Worm (Caenorhabditis elegans) whole organism, L4 larva: ENCODE measurements around the gene R07A4.3.
A peak's percentile ranks its signal among the peaks of the same experiment; 100 is the strongest.

ENCODE experiments used
- F37D6.2 ChIP-seq: sonication (generic microtip); optimal IDR thresholded peaks from 2 replicates; lab custom pipeline; 2016; ENCODE audit warnings: mild to moderate bottlenecking, missing genetic modification characterization, missing compliant biosample characterization
- F44E2.7 ChIP-seq: fragments of 200-800 bp; sonication (Bioruptor generic); IDR thresholded peaks from 2 replicates; pipeline ENCODE4 v2.1.2; 2022; ENCODE audit warnings: missing genetic modification characterization, missing compliant biosample characterization
- T20F7.1 ChIP-seq: fragments of 200-800 bp; sonication (Bioruptor generic); optimal IDR thresholded peaks from 2 replicates; lab custom pipeline; 2018; ENCODE audit warnings: mild to moderate bottlenecking, missing genetic modification characterization, missing compliant biosample characterization
- Y105C5A.15 ChIP-seq: fragments of 200-800 bp; sonication (Bioruptor generic); IDR thresholded peaks from 2 replicates; pipeline ENCODE4 v1.3.6; 2022; ENCODE audit warnings: missing genetic modification characterization, missing compliant biosample characterization
- ZK546.5 ChIP-seq, 2 experiments: sonication (generic microtip); optimal IDR thresholded peaks; 2 replicates each; lab custom pipeline; 2017; ENCODE audit warnings: missing biosample characterization in 2 of 2, missing genetic modification characterization in 2 of 2
- attf-4 ChIP-seq: sonication (generic microtip); optimal IDR thresholded peaks from 3 replicates; lab custom pipeline; 2017; ENCODE audit warnings: missing biosample characterization, missing genetic modification characterization
- ceh-20 ChIP-seq: fragments of 200-800 bp; sonication (Bioruptor generic); IDR thresholded peaks from 2 replicates; pipeline ENCODE4 v1.3.6; 2022; ENCODE audit warnings: missing genetic modification reagents, missing genetic modification characterization, missing compliant biosample characterization
- ceh-44 ChIP-seq: fragments of 200-800 bp; sonication (Bioruptor generic); IDR thresholded peaks from 2 replicates; pipeline ENCODE4 v1.3.6; 2022; ENCODE audit warnings: missing genetic modification reagents, missing genetic modification characterization, missing compliant biosample characterization
- cey-2 ChIP-seq: sonication (generic microtip); optimal IDR thresholded peaks from 3 replicates; lab custom pipeline; 2017; ENCODE audit warnings: missing genetic modification characterization, mild to moderate bottlenecking, missing compliant biosample characterization, antibody characterized with exemption, borderline replicate concordance; ENCODE audit not compliant: insufficient read depth
- ctbp-1 ChIP-seq: fragments of 200-800 bp; sonication (Bioruptor generic); IDR thresholded peaks from 2 replicates; pipeline ENCODE4 v1.3.6; 2022; ENCODE audit warnings: missing genetic modification reagents, missing genetic modification characterization, missing compliant biosample characterization
- daf-16 ChIP-seq, 3 experiments: sonication (generic microtip); optimal IDR thresholded peaks; 2 replicates each; lab custom pipeline; 2016 to 2017; ENCODE audit warnings: missing genetic modification characterization in 3 of 3, missing genetic modification reagents in 3 of 3, mild to moderate bottlenecking in 2 of 3, missing compliant biosample characterization in 2 of 3, missing biosample characterization in 1 of 3, moderate library complexity in 1 of 3
- dmd-6 ChIP-seq: fragments of 200-800 bp; sonication (Bioruptor generic); IDR thresholded peaks from 2 replicates; pipeline ENCODE4 v1.3.6; 2022; ENCODE audit warnings: missing genetic modification reagents, missing genetic modification characterization, missing compliant biosample characterization
- dmd-9 ChIP-seq: fragments of 200-800 bp; sonication (Bioruptor generic); IDR thresholded peaks from 2 replicates; pipeline ENCODE4 v1.3.6; 2022; ENCODE audit warnings: missing genetic modification reagents, missing genetic modification characterization, missing compliant biosample characterization
- dpl-1 ChIP-seq: fragments of 150-350 bp; optimal IDR thresholded peaks from 2 replicates; lab custom pipeline; 2014; ENCODE audit warnings: missing biosample characterization, missing genetic modification reagents, missing genetic modification characterization
- egl-43 ChIP-seq: fragments of 200-800 bp; sonication (Bioruptor generic); IDR thresholded peaks from 2 replicates; pipeline ENCODE4 v1.3.6; 2022; ENCODE audit warnings: missing genetic modification reagents, missing genetic modification characterization, missing compliant biosample characterization
- fkh-10 ChIP-seq: fragments of 150-350 bp; optimal IDR thresholded peaks from 2 replicates; lab custom pipeline; 2014; ENCODE audit warnings: missing biosample characterization, missing genetic modification reagents, missing genetic modification characterization
- fos-1 ChIP-seq: fragments of 150-350 bp; optimal IDR thresholded peaks from 2 replicates; lab custom pipeline; 2014; ENCODE audit warnings: missing biosample characterization, missing genetic modification characterization
- gei-8 ChIP-seq: fragments of 200-800 bp; sonication (Bioruptor generic); optimal IDR thresholded peaks from 2 replicates; lab custom pipeline; 2018; ENCODE audit warnings: mild to moderate bottlenecking, missing genetic modification characterization, missing compliant biosample characterization
- hif-1 ChIP-seq, 2 experiments: sonication (generic microtip); optimal IDR thresholded peaks; 2 replicates each; lab custom pipeline; 2016 to 2017; ENCODE audit warnings: missing compliant biosample characterization in 2 of 2, missing genetic modification characterization in 2 of 2, missing genetic modification reagents in 2 of 2, missing genotype in 2 of 2, mild to moderate bottlenecking in 1 of 2
- hlh-11 ChIP-seq: fragments of 200-800 bp; sonication (Bioruptor generic); optimal IDR thresholded peaks from 2 replicates; lab custom pipeline; 2018; ENCODE audit warnings: mild to moderate bottlenecking, missing genetic modification characterization, missing compliant biosample characterization
- hlh-30 ChIP-seq: sonication (generic microtip); optimal IDR thresholded peaks from 2 replicates; lab custom pipeline; 2017; ENCODE audit warnings: antibody characterized with exemption, mild to moderate bottlenecking, missing genetic modification characterization, missing compliant biosample characterization; ENCODE audit not compliant: insufficient read depth
- hmg-1.1 ChIP-seq: fragments of 200-800 bp; sonication (Bioruptor generic); IDR thresholded peaks from 2 replicates; pipeline ENCODE4 v1.3.6; 2022; ENCODE audit warnings: missing genetic modification reagents, missing genetic modification characterization, missing compliant biosample characterization
- jun-1 ChIP-seq: fragments of 150-350 bp; optimal IDR thresholded peaks from 2 replicates; lab custom pipeline; 2014; ENCODE audit warnings: missing biosample characterization, missing genetic modification reagents, missing genetic modification characterization
- lin-1 ChIP-seq: fragments of 200-800 bp; sonication (Bioruptor generic); IDR thresholded peaks from 2 replicates; pipeline ENCODE4 v1.3.6; 2022; ENCODE audit warnings: missing genetic modification reagents, missing genetic modification characterization, missing compliant biosample characterization
- lin-13 ChIP-seq: fragments of 150-350 bp; optimal IDR thresholded peaks from 2 replicates; lab custom pipeline; 2014; ENCODE audit warnings: missing biosample characterization, missing genetic modification reagents, missing genetic modification characterization
- lin-39 ChIP-seq: fragments of 150-350 bp; optimal IDR thresholded peaks from 2 replicates; lab custom pipeline; 2014; ENCODE audit warnings: missing biosample characterization, missing genetic modification reagents, missing genetic modification characterization
- lsy-2 ChIP-seq, 2 experiments: fragments of 150-350 bp in 1 of 2; sonication (generic microtip) in 1 of 2; optimal IDR thresholded peaks; 2 replicates each; lab custom pipeline; 2014 to 2017; ENCODE audit warnings: missing biosample characterization in 2 of 2, missing genetic modification characterization in 2 of 2
- madf-9 ChIP-seq: fragments of 200-800 bp; sonication (Bioruptor generic); conservative IDR thresholded peaks from 2 replicates; pipeline ENCODE4 v1.3.6; 2022; ENCODE audit warnings: missing genetic modification reagents, missing genetic modification characterization, missing compliant biosample characterization
- mdl-1 ChIP-seq, 2 experiments: fragments of 150-350 bp in 1 of 2; sonication (generic microtip) in 1 of 2; optimal IDR thresholded peaks; 2 replicates each; lab custom pipeline; 2014 to 2017; ENCODE audit warnings: missing biosample characterization in 2 of 2, missing genetic modification characterization in 2 of 2
- mes-2 ChIP-seq: sonication (generic microtip); optimal IDR thresholded peaks from 2 replicates; lab custom pipeline; 2016; ENCODE audit warnings: missing genotype, mild to moderate bottlenecking, missing genetic modification characterization, missing compliant biosample characterization; ENCODE audit not compliant: poor library complexity, severe bottlenecking
- mxl-2 ChIP-seq: fragments of 200-800 bp; sonication (Bioruptor generic); conservative IDR thresholded peaks from 2 replicates; pipeline ENCODE4 v1.3.6; 2022; ENCODE audit warnings: missing genetic modification reagents, missing genetic modification characterization, missing compliant biosample characterization
- mxl-3 ChIP-seq: fragments of 200-800 bp; sonication (Bioruptor generic); optimal IDR thresholded peaks from 2 replicates; lab custom pipeline; 2018; ENCODE audit warnings: mild to moderate bottlenecking, missing genetic modification characterization, missing compliant biosample characterization
- nhr-10 ChIP-seq: fragments of 150-350 bp; optimal IDR thresholded peaks from 2 replicates; lab custom pipeline; 2014; ENCODE audit warnings: missing biosample characterization, missing genetic modification characterization
- nhr-102 ChIP-seq: sonication (generic microtip); optimal IDR thresholded peaks from 2 replicates; lab custom pipeline; 2016; ENCODE audit warnings: mild to moderate bottlenecking, missing genetic modification characterization, moderate library complexity, missing compliant biosample characterization
- nhr-25 ChIP-seq: sonication (generic microtip); optimal IDR thresholded peaks from 2 replicates; lab custom pipeline; 2017; ENCODE audit warnings: missing genetic modification characterization, mild to moderate bottlenecking, missing compliant biosample characterization, antibody characterized with exemption, moderate library complexity, borderline replicate concordance; ENCODE audit not compliant: insufficient read depth
- nhr-48 ChIP-seq: sonication (generic microtip); optimal IDR thresholded peaks from 2 replicates; lab custom pipeline; 2016; ENCODE audit warnings: mild to moderate bottlenecking, missing genetic modification characterization, missing compliant biosample characterization
- pha-4 ChIP-seq, 2 experiments: fragments of 150-350 bp in 1 of 2; fragments of 200-800 bp in 1 of 2; sonication (Bioruptor generic) in 1 of 2; IDR thresholded peaks in 1 of 2; optimal IDR thresholded peaks in 1 of 2; 2 replicates each; pipeline versions ENCODE4 v1.3.6 to Lab custom; 2014 to 2022; ENCODE audit warnings: missing genetic modification characterization in 2 of 2, missing genetic modification reagents in 2 of 2, missing biosample characterization in 1 of 2, missing compliant biosample characterization in 1 of 2
- rbr-2 ChIP-seq: sonication (generic microtip); optimal IDR thresholded peaks from 2 replicates; lab custom pipeline; 2016; ENCODE audit warnings: missing genotype, missing genetic modification characterization, missing compliant biosample characterization
- saeg-2 ChIP-seq: fragments of 200-800 bp; sonication (Bioruptor generic); IDR thresholded peaks from 2 replicates; pipeline ENCODE4 v1.3.6; 2022; ENCODE audit warnings: missing genetic modification reagents, missing genetic modification characterization, missing compliant biosample characterization
- set-16 ChIP-seq: fragments of 200-800 bp; sonication (Bioruptor generic); IDR thresholded peaks from 2 replicates; pipeline ENCODE4 v1.3.6; 2022; ENCODE audit warnings: missing genetic modification reagents, missing genetic modification characterization, missing compliant biosample characterization
- spr-1 ChIP-seq: sonication (generic microtip); optimal IDR thresholded peaks from 2 replicates; lab custom pipeline; 2016; ENCODE audit warnings: mild to moderate bottlenecking, missing genetic modification characterization, missing compliant biosample characterization
- tag-97 ChIP-seq: fragments of 200-800 bp; sonication (Bioruptor generic); IDR thresholded peaks from 2 replicates; pipeline ENCODE4 v1.3.6; 2022; ENCODE audit warnings: missing genetic modification characterization, missing compliant biosample characterization
- unc-62 ChIP-seq, 3 experiments: fragments of 150-350 bp in 1 of 3; sonication (generic microtip); optimal IDR thresholded peaks in 2 of 3; peaks in 1 of 3; 1 replicate in 1 of 3; 2 replicates in 2 of 3; lab custom pipeline; 2014 to 2017; ENCODE audit warnings: missing biosample characterization in 3 of 3, missing genetic modification characterization in 3 of 3, missing genetic modification reagents in 3 of 3, missing genotype in 1 of 3
- zag-1 ChIP-seq: fragments of 150-350 bp; optimal IDR thresholded peaks from 2 replicates; lab custom pipeline; 2014; ENCODE audit warnings: missing biosample characterization, missing genetic modification characterization
- zip-2 ChIP-seq: fragments of 150-350 bp; optimal IDR thresholded peaks from 2 replicates; lab custom pipeline; 2014; ENCODE audit warnings: missing biosample characterization, missing genetic modification characterization
- ztf-7 ChIP-seq: fragments of 150-350 bp; optimal IDR thresholded peaks from 2 replicates; lab custom pipeline; 2014; ENCODE audit warnings: missing biosample characterization, missing genetic modification characterization

Gene R07A4.3

DNA sequence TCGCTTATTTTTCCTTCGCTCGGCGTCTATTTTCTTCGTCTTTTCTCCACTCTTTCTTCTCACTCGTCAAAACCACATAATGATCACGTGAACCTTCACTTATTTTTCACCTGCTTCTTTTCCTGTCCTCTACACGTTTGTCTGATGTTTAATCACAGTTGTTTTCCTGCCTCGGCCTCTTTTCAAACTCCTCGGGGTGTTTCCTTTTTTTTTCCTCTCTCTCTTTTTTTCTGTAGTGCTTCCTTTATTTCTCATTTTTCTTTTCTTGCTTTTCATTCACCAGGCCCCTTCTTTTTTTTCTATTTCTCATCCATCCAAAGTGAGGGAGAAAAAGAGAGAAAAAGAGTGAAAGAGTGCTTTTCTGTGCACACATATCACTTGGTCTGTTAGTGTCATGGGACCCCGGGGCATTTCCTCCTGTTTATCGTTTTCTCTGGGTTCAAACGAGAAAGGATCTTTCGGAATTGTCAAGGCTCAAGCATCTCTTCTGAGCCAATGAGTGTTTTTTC, 17.5 kb downstream of the R07A4.3 start (continued):
- TF ChIP-seq lin-39: peak; percentile 71
- peak; percentile 62 to 91 for TF ChIP-seq mdl-1 (tag; optimal IDR thresholded peaks at IDR 0.05; lab: Kevin White, UChicago)
- TF ChIP-seq F37D6.2 (tag; lab: Kevin White, UChicago): peak; percentile 66
- TF ChIP-seq lin-13 (GFP tag; lab: Kevin White, UChicago): peak; percentile 46
- peak; percentile 70 for TF ChIP-seq nhr-10 (tag; lab: Kevin White, UChicago)
- TF ChIP-seq ctbp-1 (GFP tag; lab: Robert Waterston, UW): peak; percentile 87
- peak; percentile 93 for TF ChIP-seq nhr-48 (tag; lab: Kevin White, UChicago)
- TF ChIP-seq nhr-102: peak; percentile 29
- peak; percentile 73 for TF ChIP-seq mxl-3 (GFP tag; lab: Kevin White, UChicago)
- peak; percentile 46 for TF ChIP-seq T20F7.1 (GFP tag; lab: Kevin White, UChicago)
- peak; percentile 48 for TF ChIP-seq zip-2 (tag; lab: Kevin White, UChicago)
- peak; percentile 92 for TF ChIP-seq ceh-20 (GFP tag; lab: Robert Waterston, UW)
- peak; percentile 73 to 85 for TF ChIP-seq lsy-2 (tag; optimal IDR thresholded peaks at IDR 0.05; lab: Kevin White, UChicago)
- peak; percentile 50 for TF ChIP-seq spr-1 (tag; lab: Kevin White, UChicago)
- TF ChIP-seq mes-2 (tag; lab: Kevin White, UChicago): peak; percentile 41
- TF ChIP-seq ztf-7 (tag; lab: Kevin White, UChicago): no peak
- peak; percentile 28 for TF ChIP-seq dpl-1 (GFP tag; lab: Kevin White, UChicago)
- TF ChIP-seq set-16 (GFP tag; lab: Robert Waterston, UW): peak; percentile 66
- TF ChIP-seq unc-62 (GFP tag; optimal IDR thresholded peaks at IDR 0.05 in 1 of 2; lab: Kevin White, UChicago): peak in 1 of 2 experiments; percentile 100
- TF ChIP-seq unc-62 (tag; optimal IDR thresholded peaks at IDR 0.05; lab: Kevin White, UChicago): no peak
- TF ChIP-seq attf-4: no peak
- peak; percentile 67 for TF ChIP-seq cey-2 (tag; lab: Kevin White, UChicago)
- peak; percentile 93 for TF ChIP-seq dmd-6
- TF ChIP-seq nhr-25: no peak
- TF ChIP-seq madf-9 (GFP tag; lab: Robert Waterston, UW): 0 out of 2 replicates have a peak, but pooled peaks have one; percentile 41
- TF ChIP-seq daf-16 (GFP tag; optimal IDR thresholded peaks at IDR 0.05; lab: Kevin White, UChicago): peak in 1 of 2 experiments; percentile 97
- TF ChIP-seq daf-16 (tag; optimal IDR thresholded peaks at IDR 0.05; lab: Kevin White, UChicago): peak; percentile 85
- peak; percentile 80 for TF ChIP-seq fkh-10 (GFP tag; lab: Kevin White, UChicago)
- peak; percentile 39 to 76 for TF ChIP-seq hif-1 (tag; optimal IDR thresholded peaks at IDR 0.05; lab: Kevin White, UChicago)
- peak; percentile 97 for TF ChIP-seq hlh-30
- TF ChIP-seq fos-1 (tag; lab: Kevin White, UChicago): no peak

DNA sequence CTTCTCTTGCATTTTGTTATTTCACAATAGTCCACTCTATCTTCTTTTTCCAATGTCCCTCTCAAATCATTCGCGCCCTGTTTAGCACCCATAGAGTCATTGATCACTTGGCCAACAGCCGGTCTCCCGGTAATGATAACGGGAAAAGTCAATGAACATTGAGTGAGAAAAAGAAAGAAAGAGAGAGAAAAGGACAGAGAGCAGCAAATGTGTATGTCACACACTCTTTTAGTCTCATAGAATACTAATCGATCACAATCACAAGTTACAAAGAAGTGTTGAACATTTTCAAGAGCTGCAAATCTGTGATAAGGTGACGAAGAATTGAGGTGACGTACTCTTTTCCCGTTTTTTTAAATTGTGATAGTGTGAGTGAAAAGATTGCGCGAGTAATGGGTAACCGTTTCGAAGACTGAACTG, 18.7 kb downstream of the R07A4.3 start:
- TF ChIP-seq rbr-2 (tag; lab: Kevin White, UChicago) (peak; percentile 13), zag-1 (tag; lab: Kevin White, UChicago) (no peak), hmg-1.1 (GFP tag; lab: Robert Waterston, UW) (peak; percentile 39; the same call in 1 of the 2 replicates), madf-9 (GFP tag; lab: Robert Waterston, UW) (no peak), F44E2.7 (GFP tag; lab: Robert Waterston, UW) (no peak), fkh-10 (GFP tag; lab: Kevin White, UChicago) (no peak), ceh-44 (GFP tag; lab: Robert Waterston, UW) (no peak), dmd-6 (peak; percentile 90), lsy-2 (tag; optimal IDR thresholded peaks at IDR 0.05; lab: Kevin White, UChicago) (peak; percentile 68 to 70), ZK546.5 (tag; optimal IDR thresholded peaks at IDR 0.05; lab: Kevin White, UChicago) (no peak), lin-1 (GFP tag; lab: Robert Waterston, UW) (peak; percentile 60; the same call in 1 of the 2 replicates), ceh-20 (GFP tag; lab: Robert Waterston, UW) (0 out of 2 replicates have a peak, but pooled peaks have one; percentile 38), gei-8 (GFP tag; lab: Kevin White, UChicago) (peak; percentile 48), T20F7.1 (GFP tag; lab: Kevin White, UChicago) (peak; percentile 31), hlh-11 (tag; lab: Kevin White, UChicago) (peak; percentile 97), saeg-2 (no peak), dmd-9 (GFP tag; lab: Robert Waterston, UW) (no peak), pha-4 (GFP tag; IDR thresholded peaks at IDR 0.05; lab: Robert Waterston, UW) (0 out of 2 replicates have a peak, but pooled peaks have one; percentile 46), pha-4 (tag; optimal IDR thresholded peaks at IDR 0.05; lab: Kevin White, UChicago) (peak; percentile 45), egl-43 (GFP tag; lab: Robert Waterston, UW) (no peak), mxl-2 (GFP tag; lab: Robert Waterston, UW) (no peak), tag-97 (GFP tag; lab: Robert Waterston, UW) (no peak), Y105C5A.15 (GFP tag; lab: Robert Waterston, UW) (no peak), jun-1 (tag; lab: Kevin White, UChicago) (no peak), lin-13 (GFP tag; lab: Kevin White, UChicago) (peak; percentile 36)
